Fruit fly (Drosophila melanogaster) Kc167 (cell line): ENCODE measurements around the gene Fibp.

Experiments used
- Sin3A ChIP-seq: fragments of >200 bp; optimal IDR thresholded peaks from 2 replicates; lab custom pipeline; 2018; ENCODE audit warnings: missing external identifiers
- h ChIP-seq: fragments of >200 bp; optimal IDR thresholded peaks from 3 replicates; lab custom pipeline; 2018; ENCODE audit warnings: missing external identifiers
- insv ChIP-seq: fragments of >200 bp; optimal IDR thresholded peaks from 3 replicates; lab custom pipeline; 2018; ENCODE audit warnings: missing external identifiers
- psq ChIP-seq: fragments of >200 bp; optimal IDR thresholded peaks from 2 replicates; lab custom pipeline; 2017; ENCODE audit warnings: missing external identifiers

- TF ChIP-seq psq (lab: Kevin White, UChicago) (no peak), h (no peak), Sin3A (lab: Kevin White, UChicago) (no peak), insv (no peak)
Measured at dm6 chr3L:19791688-19792073, 26.1 kb downstream of the Fibp start.
